Worm (Caenorhabditis elegans): ENCODE results near the gene C18A3.10.

C18A3.10 gene

ce11 chrII:5714807-5715206 is 838 bp downstream of the C18A3.10 start, which contains the start of the genes tiar-1 and lelo-4:
Gene tiar-1, minus strand, starts transcription at chrII:5714823.
Gene lelo-4, plus strand, starts transcription at chrII:5714924.
- TF ChIP-seq ama-1 (optimal IDR thresholded peaks at IDR 0.05) (no peak), grh-1 (GFP tag; IDR thresholded peaks at IDR 0.05) (no peak), ceh-88 (GFP tag; IDR thresholded peaks at IDR 0.05) (no peak), vab-15 (tag; optimal IDR thresholded peaks at IDR 0.05) (no peak), dpl-1 (GFP tag; optimal IDR thresholded peaks at IDR 0.05) (peak; percentile 85 to 94 (median 87)), mef-2 (tag; optimal IDR thresholded peaks at IDR 0.05) (no peak), sup-37 (GFP tag; optimal IDR thresholded peaks at IDR 0.05) (no peak), F16B12.6 (tag; optimal IDR thresholded peaks at IDR 0.05) (peak; percentile 57), snpc-4 (tag; optimal IDR thresholded peaks at IDR 0.05) (peak; percentile 45), efl-1 (optimal IDR thresholded peaks at IDR 0.05) (peak; percentile 24 to 91), efl-1 (GFP tag; optimal IDR thresholded peaks at IDR 0.05 in 1 of 2) (peak; percentile 90 to 98), elt-3 (tag; optimal IDR thresholded peaks at IDR 0.05) (peak in 1 of 6 experiments; percentile 58), nhr-47 (tag; optimal IDR thresholded peaks at IDR 0.05) (peak; percentile 42), fkh-4 (tag; optimal IDR thresholded peaks at IDR 0.05; ENCODE audit: borderline replicate concordance) (no peak), nhr-11 (tag; optimal IDR thresholded peaks at IDR 0.05) (no peak), rnt-1 (tag; optimal IDR thresholded peaks at IDR 0.05) (peak; percentile 74), mdl-1 (tag; optimal IDR thresholded peaks at IDR 0.05) (peak in 1 of 2 experiments; percentile 3), elt-2 (tag; optimal IDR thresholded peaks at IDR 0.05) (no peak), unc-98 (GFP tag; IDR thresholded peaks at IDR 0.05) (no peak), aly-2 (tag; optimal IDR thresholded peaks at IDR 0.05) (no peak), C34B4.2 (tag; optimal IDR thresholded peaks at IDR 0.05) (no peak), nhr-71 (tag; optimal IDR thresholded peaks at IDR 0.05) (peak; percentile 73), xbp-1 (tag; optimal IDR thresholded peaks at IDR 0.05) (peak; percentile 63), nhr-237 (tag; optimal IDR thresholded peaks at IDR 0.05) (no peak), lin-39 (tag; optimal IDR thresholded peaks at IDR 0.05) (no peak), zip-4 (GFP tag; optimal IDR thresholded peaks at IDR 0.05) (no peak), aha-1 (tag; optimal IDR thresholded peaks at IDR 0.05) (no peak), ztf-11 (tag; optimal IDR thresholded peaks at IDR 0.05) (no peak), pag-3 (tag; optimal IDR thresholded peaks at IDR 0.05; ENCODE audit: borderline replicate concordance, insufficient read depth) (no peak), jun-1 (tag; optimal IDR thresholded peaks at IDR 0.05) (no peak), pqm-1 (tag; optimal IDR thresholded peaks at IDR 0.05) (no peak), lin-14 (GFP tag; optimal IDR thresholded peaks at IDR 0.05) (peak; percentile 76), isw-1 (GFP tag; IDR thresholded peaks at IDR 0.05) (peak; percentile 50), mab-9 (GFP tag; IDR thresholded peaks at IDR 0.05) (no peak), nhr-90 (tag; optimal IDR thresholded peaks at IDR 0.05; ENCODE audit: poor library complexity) (peak; percentile 19), ceh-8 (GFP tag; optimal IDR thresholded peaks at IDR 0.05) (no peak), ztf-4 (tag; optimal IDR thresholded peaks at IDR 0.05) (no peak), nhr-85 (tag) (peak; percentile 72), fos-1 (tag; optimal IDR thresholded peaks at IDR 0.05) (peak; percentile 60), swsn-7 (tag; optimal IDR thresholded peaks at IDR 0.05) (peak; percentile 54), skn-1 (tag; optimal IDR thresholded peaks at IDR 0.05) (peak; percentile 58), irx-1 (tag; optimal IDR thresholded peaks at IDR 0.05) (no peak), sptf-1 (tag; optimal IDR thresholded peaks at IDR 0.05) (no peak), nhr-76 (tag; optimal IDR thresholded peaks at IDR 0.05) (no peak), C04F5.9 (tag; optimal IDR thresholded peaks at IDR 0.05) (no peak), fkh-8 (tag; optimal IDR thresholded peaks at IDR 0.05) (peak; percentile 44), lin-13 (GFP tag; optimal IDR thresholded peaks at IDR 0.05) (peak; percentile 50), sox-4 (tag; optimal IDR thresholded peaks at IDR 0.05) (no peak), fkh-10 (GFP tag; optimal IDR thresholded peaks at IDR 0.05) (no peak), ceh-90 (tag; optimal IDR thresholded peaks at IDR 0.05) (no peak), unc-30 (tag; optimal IDR thresholded peaks at IDR 0.05) (no peak), unc-62 (GFP tag; optimal IDR thresholded peaks at IDR 0.05) (no peak), lsy-2 (tag; optimal IDR thresholded peaks at IDR 0.05) (peak; percentile 73 to 91), ceh-63 (GFP tag; optimal IDR thresholded peaks at IDR 0.05) (no peak)

All from whole organism, L1 larva.